Fruit fly (Drosophila melanogaster) whole organism, embryonic: ENCODE results near the gene loaf.

Experiments used
- CG10654 ChIP-seq: fragments of 200-800 bp; sonication (Bioruptor generic); optimal IDR thresholded peaks from 2 replicates; lab custom pipeline; 2016; ENCODE audit warnings: missing biosample characterization, missing genetic modification characterization
- CG6791 ChIP-seq: fragments of 200-800 bp; sonication (Bioruptor generic); IDR thresholded peaks from 3 replicates; pipeline ENCODE4 v1.3.6; 2022; ENCODE audit warnings: missing biosample characterization, missing genetic modification characterization; ENCODE audit not compliant: partially characterized antibody
- CHES-1-like ChIP-seq: fragments of 200-800 bp; sonication (Bioruptor generic); optimal IDR thresholded peaks from 2 replicates; lab custom pipeline; 2016; ENCODE audit warnings: missing biosample characterization, missing genetic modification characterization
- Ssrp ChIP-seq: fragments of 200-800 bp; sonication (Bioruptor generic); optimal IDR thresholded peaks from 2 replicates; lab custom pipeline; 2018; ENCODE audit warnings: missing biosample characterization, mild to moderate bottlenecking, missing genetic modification characterization, moderate library complexity

DNA sequence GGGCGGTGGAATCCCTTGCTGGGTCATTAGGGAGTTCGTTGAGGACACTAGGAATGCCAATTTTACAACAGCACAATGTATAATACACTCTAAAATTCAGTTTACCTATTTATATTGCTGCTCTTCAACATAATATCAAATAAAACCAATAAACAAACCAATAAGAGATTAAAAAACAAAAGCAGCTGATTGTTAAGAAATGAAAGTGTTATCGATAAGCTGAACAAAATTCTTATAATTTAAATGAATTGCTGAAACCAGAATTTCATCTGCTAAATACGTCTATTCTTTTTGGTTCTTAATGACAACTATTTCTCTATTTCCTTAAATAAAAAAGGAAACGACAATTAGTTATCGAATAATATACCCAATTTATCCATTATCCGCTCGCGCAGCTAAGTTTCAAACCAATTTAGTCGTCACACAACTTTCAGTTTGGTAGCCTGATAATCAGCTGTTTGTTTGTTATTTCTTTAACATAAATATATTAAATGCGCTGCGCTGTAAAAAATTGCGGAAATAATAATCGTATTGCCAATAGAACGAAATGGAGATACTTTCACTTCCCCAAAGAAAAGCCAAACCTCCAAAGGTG lies 74.7 kb downstream of the loaf start, which contains the start of the genes Pldn and CG14135:
- TF ChIP-seq CG6791 (peak; percentile 27; the same call in 1 of the 3 replicates), CG10654 (GFP tag; lab: Kevin White, UChicago) (no peak), CHES-1-like (GFP tag; lab: Kevin White, UChicago) (peak; percentile 9), Ssrp (tag; lab: Kevin White, UChicago) (no peak)
